Worm (Caenorhabditis elegans) whole organism, young adult: Measurements from ENCODE around the gene ajm-1.
A peak's percentile ranks its signal among the peaks of the same experiment; 100 is the strongest.

Experiments
- B0019.2 ChIP-seq: fragments of 200-800 bp; sonication (Bioruptor generic); conservative IDR thresholded peaks from 2 replicates; pipeline ENCODE4 v1.3.6; 2022; ENCODE audit warnings: missing genetic modification reagents, missing genetic modification characterization, missing compliant biosample characterization
- D2030.7 ChIP-seq: fragments of 200-800 bp; sonication (Bioruptor generic); IDR thresholded peaks from 2 replicates; pipeline ENCODE4 v1.3.6; 2022; ENCODE audit warnings: missing genetic modification reagents, missing genetic modification characterization, missing compliant biosample characterization
- F52B5.7 ChIP-seq: sonication (generic microtip); optimal IDR thresholded peaks from 2 replicates; lab custom pipeline; 2016; ENCODE audit warnings: mild to moderate bottlenecking, missing genetic modification characterization, missing compliant biosample characterization
- F55B11.4 ChIP-seq: sonication (generic microtip); optimal IDR thresholded peaks from 2 replicates; lab custom pipeline; 2016; ENCODE audit warnings: missing compliant biosample characterization, missing genetic modification characterization, borderline replicate concordance; ENCODE audit not compliant: insufficient read depth
- F57C9.4 ChIP-seq: sonication (generic microtip); optimal IDR thresholded peaks from 2 replicates; lab custom pipeline; 2017; ENCODE audit warnings: mild to moderate bottlenecking, missing genetic modification characterization, missing compliant biosample characterization
- K12H6.12 ChIP-seq: fragments of 200-800 bp; sonication (Bioruptor generic); optimal IDR thresholded peaks from 2 replicates; lab custom pipeline; 2018; ENCODE audit warnings: mild to moderate bottlenecking, missing genetic modification characterization, missing compliant biosample characterization
- Y53G8AR.9 ChIP-seq: fragments of 200-800 bp; sonication (Bioruptor generic); conservative IDR thresholded peaks from 2 replicates; pipeline ENCODE4 v1.3.6; 2022; ENCODE audit warnings: missing genetic modification reagents, missing genetic modification characterization, missing compliant biosample characterization
- Y56A3A.18 ChIP-seq: fragments of 200-800 bp; sonication (Bioruptor generic); IDR thresholded peaks from 2 replicates; pipeline ENCODE4 v1.3.6; 2022; ENCODE audit warnings: missing genetic modification reagents, missing genetic modification characterization, missing compliant biosample characterization
- Y79H2A.3 ChIP-seq: fragments of 200-800 bp; sonication (Bioruptor generic); conservative IDR thresholded peaks from 2 replicates; pipeline ENCODE4 v1.3.6; 2022; ENCODE audit warnings: missing genetic modification reagents, missing genetic modification characterization, missing compliant biosample characterization
- ZK185.1 ChIP-seq: sonication (generic microtip); optimal IDR thresholded peaks from 2 replicates; lab custom pipeline; 2016; ENCODE audit warnings: mild to moderate bottlenecking, missing genetic modification characterization, missing compliant biosample characterization; ENCODE audit not compliant: poor library complexity, severe bottlenecking
- ama-1 ChIP-seq, 3 experiments: fragments of 150-350 bp in 1 of 3; sonication (generic microtip) in 2 of 3; optimal IDR thresholded peaks; 2 replicates each; lab custom pipeline; 2014 to 2018; ENCODE audit warnings: missing biosample characterization in 2 of 3, missing genetic modification characterization in 2 of 3, missing genetic modification reagents in 2 of 3
- aptf-2 ChIP-seq: fragments of 200-800 bp; sonication (Bioruptor generic); conservative IDR thresholded peaks from 2 replicates; pipeline ENCODE4 v1.3.6; 2022; ENCODE audit warnings: missing genetic modification reagents, missing genetic modification characterization, missing compliant biosample characterization
- aptf-3 ChIP-seq: fragments of 200-800 bp; sonication (Bioruptor generic); IDR thresholded peaks from 2 replicates; pipeline ENCODE4 v1.3.6; 2022; ENCODE audit warnings: missing genetic modification characterization, missing compliant biosample characterization
- attf-6 ChIP-seq: fragments of 200-800 bp; sonication (Bioruptor generic); IDR thresholded peaks from 2 replicates; pipeline ENCODE4 v1.3.6; 2022; ENCODE audit warnings: missing genetic modification reagents, missing genetic modification characterization, missing compliant biosample characterization
- bed-1 ChIP-seq: fragments of 200-800 bp; sonication (Bioruptor generic); IDR thresholded peaks from 2 replicates; pipeline ENCODE4 v1.3.6; 2022; ENCODE audit warnings: missing genetic modification reagents, missing genetic modification characterization, missing compliant biosample characterization
- ccch-3 ChIP-seq: fragments of 200-800 bp; sonication (Bioruptor generic); optimal IDR thresholded peaks from 2 replicates; lab custom pipeline; 2018; ENCODE audit warnings: mild to moderate bottlenecking, missing genetic modification characterization, missing compliant biosample characterization
- ceh-27 ChIP-seq: fragments of 200-800 bp; sonication (Bioruptor generic); optimal IDR thresholded peaks from 2 replicates; lab custom pipeline; 2018; ENCODE audit warnings: mild to moderate bottlenecking, missing genetic modification characterization, moderate library complexity, missing compliant biosample characterization
- ceh-58 ChIP-seq: fragments of 200-800 bp; sonication (Bioruptor generic); IDR thresholded peaks from 2 replicates; pipeline ENCODE4 v1.3.6; 2022; ENCODE audit warnings: missing genetic modification characterization, missing compliant biosample characterization
- ceh-79 ChIP-seq: sonication (generic microtip); optimal IDR thresholded peaks from 2 replicates; lab custom pipeline; 2017; ENCODE audit warnings: mild to moderate bottlenecking, missing genetic modification characterization, missing compliant biosample characterization
- egl-44 ChIP-seq: fragments of 200-800 bp; sonication (Bioruptor generic); IDR thresholded peaks from 2 replicates; pipeline ENCODE4 v1.3.6; 2022; ENCODE audit warnings: missing genetic modification reagents, missing genetic modification characterization, missing compliant biosample characterization
- ekl-4 ChIP-seq: fragments of 200-800 bp; sonication (Bioruptor generic); IDR thresholded peaks from 2 replicates; pipeline ENCODE4 v1.3.6; 2022; ENCODE audit warnings: missing genetic modification reagents, missing genetic modification characterization, missing compliant biosample characterization
- gei-17 ChIP-seq: fragments of 200-800 bp; sonication (Bioruptor generic); optimal IDR thresholded peaks from 2 replicates; lab custom pipeline; 2018; ENCODE audit warnings: mild to moderate bottlenecking, missing genetic modification characterization, missing compliant biosample characterization
- him-1 ChIP-seq: sonication (generic microtip); optimal IDR thresholded peaks from 2 replicates; lab custom pipeline; 2016; ENCODE audit warnings: missing genotype, missing genetic modification reagents, missing genetic modification characterization, missing compliant biosample characterization
- hlh-26 ChIP-seq: fragments of 200-800 bp; sonication (Bioruptor generic); conservative IDR thresholded peaks from 2 replicates; pipeline ENCODE4 v1.3.6; 2022; ENCODE audit warnings: missing genetic modification reagents, missing genetic modification characterization, missing compliant biosample characterization
- lin-40 ChIP-seq: sonication (generic microtip); optimal IDR thresholded peaks from 2 replicates; lab custom pipeline; 2016; ENCODE audit warnings: missing genetic modification characterization, mild to moderate bottlenecking, missing compliant biosample characterization, missing genotype, missing genetic modification reagents
- lin-54 ChIP-seq: fragments of 200-800 bp; sonication (Bioruptor generic); optimal IDR thresholded peaks from 2 replicates; lab custom pipeline; 2018; ENCODE audit warnings: mild to moderate bottlenecking, missing genetic modification characterization, missing compliant biosample characterization
- lir-1 ChIP-seq: fragments of 200-800 bp; sonication (Bioruptor generic); conservative IDR thresholded peaks from 2 replicates; pipeline ENCODE4 v1.3.6; 2022; ENCODE audit warnings: missing genetic modification reagents, missing genetic modification characterization, missing compliant biosample characterization
- lsl-1 ChIP-seq: fragments of 200-800 bp; sonication (Bioruptor generic); optimal IDR thresholded peaks from 2 replicates; lab custom pipeline; 2018; ENCODE audit warnings: mild to moderate bottlenecking, missing genetic modification characterization, moderate library complexity, missing compliant biosample characterization
- madf-6 ChIP-seq: fragments of 200-800 bp; sonication (Bioruptor generic); IDR thresholded peaks from 2 replicates; pipeline ENCODE4 v1.3.6; 2022; ENCODE audit warnings: missing genetic modification reagents, missing genetic modification characterization, missing compliant biosample characterization
- mes-4 ChIP-seq: sonication (generic microtip); optimal IDR thresholded peaks from 2 replicates; lab custom pipeline; 2016; ENCODE audit warnings: missing genotype, missing genetic modification characterization, missing compliant biosample characterization
- nfya-2 ChIP-seq: fragments of 200-800 bp; sonication (Bioruptor generic); IDR thresholded peaks from 2 replicates; pipeline ENCODE4 v1.3.6; 2022; ENCODE audit warnings: missing genetic modification reagents, missing genetic modification characterization, missing compliant biosample characterization
- nhr-120 ChIP-seq: fragments of 200-800 bp; sonication (Bioruptor generic); IDR thresholded peaks from 2 replicates; pipeline ENCODE4 v1.3.6; 2022; ENCODE audit warnings: missing genetic modification characterization, missing compliant biosample characterization
- nhr-179 ChIP-seq: sonication (generic microtip); optimal IDR thresholded peaks from 2 replicates; lab custom pipeline; 2016; ENCODE audit warnings: mild to moderate bottlenecking, missing genetic modification characterization, missing compliant biosample characterization
- nhr-80 ChIP-seq: sonication (generic microtip); optimal IDR thresholded peaks from 2 replicates; lab custom pipeline; 2016; ENCODE audit warnings: missing genetic modification characterization, missing compliant biosample characterization
- pbrm-1 ChIP-seq: fragments of 200-800 bp; sonication (Bioruptor generic); IDR thresholded peaks from 2 replicates; pipeline ENCODE4 v1.3.6; 2022; ENCODE audit warnings: missing genetic modification reagents, missing genetic modification characterization, missing compliant biosample characterization
- rec-8 ChIP-seq, 2 experiments: sonication (generic microtip); optimal IDR thresholded peaks; 2 replicates each; lab custom pipeline; 2016; ENCODE audit warnings: mild to moderate bottlenecking in 2 of 2, missing genetic modification characterization in 2 of 2, missing genetic modification reagents in 2 of 2, missing genotype in 2 of 2, missing biosample characterization in 1 of 2, missing compliant biosample characterization in 1 of 2, moderate library complexity in 1 of 2
- rpc-1 ChIP-seq, 2 experiments: fragments of 150-350 bp in 1 of 2; sonication (generic microtip) in 1 of 2; optimal IDR thresholded peaks; 2 replicates each; lab custom pipeline; 2014 to 2018; ENCODE audit warnings: missing biosample characterization in 1 of 2, missing genetic modification characterization in 1 of 2, missing genetic modification reagents in 1 of 2, missing genotype in 1 of 2
- snpc-1.1 ChIP-seq: sonication (generic microtip); optimal IDR thresholded peaks from 2 replicates; lab custom pipeline; 2017; ENCODE audit warnings: missing genetic modification characterization, mild to moderate bottlenecking, missing compliant biosample characterization, antibody characterized with exemption, moderate library complexity, missing genotype, missing genetic modification reagents; ENCODE audit not compliant: insufficient read depth
- snpc-1.3 ChIP-seq: sonication (generic microtip); optimal IDR thresholded peaks from 2 replicates; lab custom pipeline; 2017; ENCODE audit warnings: missing genetic modification characterization, mild to moderate bottlenecking, missing compliant biosample characterization, antibody characterized with exemption, moderate library complexity, missing genotype, missing genetic modification reagents; ENCODE audit not compliant: insufficient read depth
- snpc-3.4 ChIP-seq: sonication (generic microtip); optimal IDR thresholded peaks from 2 replicates; lab custom pipeline; 2017; ENCODE audit warnings: missing genetic modification characterization, mild to moderate bottlenecking, missing compliant biosample characterization, antibody characterized with exemption, moderate library complexity, missing genotype, missing genetic modification reagents
- sptf-2 ChIP-seq: fragments of 200-800 bp; sonication (Bioruptor generic); optimal IDR thresholded peaks from 2 replicates; lab custom pipeline; 2018; ENCODE audit warnings: mild to moderate bottlenecking, missing genetic modification characterization, missing compliant biosample characterization
- tbx-9 ChIP-seq: sonication (generic microtip); optimal IDR thresholded peaks from 2 replicates; lab custom pipeline; 2016; ENCODE audit warnings: borderline replicate concordance, missing genetic modification characterization, inconsistent platforms, missing compliant biosample characterization
- tlf-1 ChIP-seq: fragments of 200-800 bp; sonication (Bioruptor generic); optimal IDR thresholded peaks from 2 replicates; lab custom pipeline; 2018; ENCODE audit warnings: mild to moderate bottlenecking, missing genetic modification characterization, missing compliant biosample characterization
- unc-62 ChIP-seq: fragments of 150-350 bp; optimal IDR thresholded peaks from 2 replicates; lab custom pipeline; 2014; ENCODE audit warnings: missing biosample characterization, missing genetic modification reagents, missing genetic modification characterization
- ztf-26 ChIP-seq: sonication (generic microtip); optimal IDR thresholded peaks from 2 replicates; lab custom pipeline; 2017; ENCODE audit warnings: missing genetic modification characterization, missing compliant biosample characterization
- ztf-28 ChIP-seq: fragments of 200-800 bp; sonication (Bioruptor generic); IDR thresholded peaks from 2 replicates; pipeline ENCODE4 v1.3.6; 2022; ENCODE audit warnings: missing genetic modification reagents, missing genetic modification characterization, missing compliant biosample characterization

ajm-1 gene

DNA sequence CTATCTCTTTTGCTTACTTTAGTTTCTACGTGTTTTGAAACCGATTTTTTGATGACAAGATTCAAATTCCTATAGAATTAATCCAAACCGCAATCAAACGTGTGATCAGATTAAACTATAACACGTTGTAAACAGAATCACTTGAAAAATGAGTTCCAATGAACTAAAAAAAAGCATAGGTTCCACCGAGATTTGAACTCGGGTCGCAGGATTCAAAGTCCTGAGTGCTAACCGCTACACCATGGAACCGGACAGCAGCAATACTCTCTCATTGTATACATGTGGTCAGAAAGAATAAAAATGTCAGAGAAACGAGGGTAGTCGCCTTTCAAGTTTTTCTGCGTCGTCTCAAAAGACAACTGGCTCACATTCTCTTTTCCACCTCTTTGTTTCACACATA is 8.6 kb downstream of the ajm-1 start (continued):
- TF ChIP-seq rpc-1 (optimal IDR thresholded peaks at IDR 0.05; lab: Kevin White, UChicago) (peak; percentile 98), rpc-1 (tag; optimal IDR thresholded peaks at IDR 0.05; lab: Kevin White, UChicago) (peak; percentile 94), ceh-27 (peak; percentile 66), nhr-179 (tag; lab: Kevin White, UChicago) (no peak), F57C9.4 (peak; percentile 24), B0019.2 (GFP tag; lab: Robert Waterston, UW) (0 out of 2 replicates have a peak, but pooled peaks have one; percentile 19), D2030.7 (GFP tag; lab: Robert Waterston, UW) (no peak; the same call in 1 of the 2 replicates), ccch-3 (GFP tag; lab: Kevin White, UChicago) (peak; percentile 35), him-1 (tag; lab: Kevin White, UChicago) (peak; percentile 5), tlf-1 (GFP tag; lab: Kevin White, UChicago) (peak; percentile 17), hlh-26 (no peak), ama-1 (optimal IDR thresholded peaks at IDR 0.05; lab: Kevin White, UChicago) (no peak), ama-1 (GFP tag; optimal IDR thresholded peaks at IDR 0.05; lab: Kevin White, UChicago) (peak; percentile 52 to 67), sptf-2 (peak; percentile 83), K12H6.12 (peak; percentile 14), aptf-2 (no peak), Y79H2A.3 (GFP tag; lab: Robert Waterston, UW) (no peak), nfya-2 (GFP tag; lab: Robert Waterston, UW) (no peak), ceh-79 (peak; percentile 55), nhr-120 (peak; percentile 79; the same call in 1 of the 2 replicates), unc-62 (no peak), Y53G8AR.9 (no peak; the same call in 1 of the 2 replicates), lir-1 (0 out of 2 replicates have a peak, but pooled peaks have one; percentile 8), gei-17 (GFP tag; lab: Kevin White, UChicago) (no peak), lin-40 (tag; lab: Kevin White, UChicago) (peak; percentile 60), Y56A3A.18 (GFP tag; lab: Robert Waterston, UW) (peak; percentile 59; the same call in 1 of the 2 replicates), tbx-9 (tag; lab: Kevin White, UChicago) (no peak), snpc-1.3 (peak; percentile 72), snpc-3.4 (tag; lab: Kevin White, UChicago) (peak; percentile 54), pbrm-1 (GFP tag; lab: Robert Waterston, UW) (peak; percentile 64), attf-6 (GFP tag; lab: Robert Waterston, UW) (0 out of 2 replicates have a peak, but pooled peaks have one; percentile 29), ztf-26 (tag; lab: Kevin White, UChicago) (peak; percentile 45), mes-4 (tag; lab: Kevin White, UChicago) (peak; percentile 71), snpc-1.1 (tag; lab: Kevin White, UChicago) (peak; percentile 16), egl-44 (GFP tag; lab: Robert Waterston, UW) (peak; percentile 87), lsl-1 (no peak), ztf-28 (GFP tag; lab: Robert Waterston, UW) (peak; percentile 33; the same call in 1 of the 2 replicates), aptf-3 (GFP tag; lab: Robert Waterston, UW) (peak; percentile 70; the same call in 1 of the 2 replicates), ZK185.1 (tag; lab: Kevin White, UChicago) (peak; percentile 35), F52B5.7 (peak; percentile 48), F55B11.4 (tag; lab: Kevin White, UChicago) (no peak), nhr-80 (tag; lab: Kevin White, UChicago) (peak; percentile 51), madf-6 (peak; percentile 57; the same call in 1 of the 2 replicates), lin-54 (GFP tag; lab: Kevin White, UChicago) (peak; percentile 46), bed-1 (GFP tag; lab: Robert Waterston, UW) (no peak), ceh-58 (no peak), rec-8 (tag; optimal IDR thresholded peaks at IDR 0.05; lab: Kevin White, UChicago) (peak; percentile 62 to 77), ekl-4 (GFP tag; lab: Robert Waterston, UW) (peak; percentile 73)
